Worm (Caenorhabditis elegans) whole organism, late embryonic: ENCODE data around the gene rev-1.

Source experiments
- K09A11.1 ChIP-seq: sonication (generic microtip); optimal IDR thresholded peaks from 2 replicates; lab custom pipeline; 2017; ENCODE audit warnings: antibody characterized with exemption, mild to moderate bottlenecking, missing genetic modification characterization, missing compliant biosample characterization; ENCODE audit not compliant: insufficient read depth
- dmd-4 ChIP-seq: sonication (generic microtip); optimal IDR thresholded peaks from 2 replicates; lab custom pipeline; 2016; ENCODE audit warnings: borderline replicate concordance, missing genetic modification characterization, missing compliant biosample characterization
- eyg-1 ChIP-seq: sonication (generic microtip); optimal IDR thresholded peaks from 2 replicates; lab custom pipeline; 2016; ENCODE audit warnings: missing genotype, missing genetic modification characterization, missing compliant biosample characterization
- fkh-6 ChIP-seq: sonication (generic microtip); optimal IDR thresholded peaks from 2 replicates; lab custom pipeline; 2016; ENCODE audit warnings: missing genetic modification characterization, missing compliant biosample characterization
- nfya-1 ChIP-seq: sonication (generic microtip); optimal IDR thresholded peaks from 2 replicates; lab custom pipeline; 2017; ENCODE audit warnings: missing genetic modification characterization, mild to moderate bottlenecking, missing compliant biosample characterization, antibody characterized with exemption, moderate library complexity
- nhr-11 ChIP-seq: fragments of 150-350 bp; optimal IDR thresholded peaks from 2 replicates; lab custom pipeline; 2014; ENCODE audit warnings: missing biosample characterization, missing genetic modification characterization
- npax-4 ChIP-seq: sonication (generic microtip); optimal IDR thresholded peaks from 2 replicates; lab custom pipeline; 2016; ENCODE audit warnings: missing genetic modification characterization, missing compliant biosample characterization
- pag-3 ChIP-seq: sonication (generic microtip); optimal IDR thresholded peaks from 2 replicates; lab custom pipeline; 2016; ENCODE audit warnings: missing compliant biosample characterization, missing genetic modification characterization, borderline replicate concordance
- pha-4 ChIP-seq: fragments of 150-350 bp; optimal IDR thresholded peaks from 2 replicates; lab custom pipeline; 2018; ENCODE audit warnings: missing biosample characterization, missing genetic modification reagents, missing genetic modification characterization
- pros-1 ChIP-seq: fragments of 150-350 bp; optimal IDR thresholded peaks from 2 replicates; lab custom pipeline; 2014; ENCODE audit warnings: missing biosample characterization, missing genetic modification reagents, missing genetic modification characterization
- ttx-3 ChIP-seq: sonication (generic microtip); optimal IDR thresholded peaks from 2 replicates; lab custom pipeline; 2016; ENCODE audit warnings: missing genetic modification reagents, missing genetic modification characterization, missing compliant biosample characterization
- unc-86 ChIP-seq: sonication (generic microtip); optimal IDR thresholded peaks from 2 replicates; lab custom pipeline; 2016; ENCODE audit warnings: missing genetic modification characterization, missing compliant biosample characterization

ce11 chrII:7946830-7947425, 46.5 kb downstream of the rev-1 start, which contains the start of gene ZK669.5:
- TF ChIP-seq fkh-6 (tag; lab: Kevin White, UChicago) = no peak
- no peak for TF ChIP-seq pha-4 (tag; lab: Kevin White, UChicago)
- TF ChIP-seq npax-4 = no peak
- TF ChIP-seq pros-1 (tag; lab: Kevin White, UChicago) = no peak
- no peak for TF ChIP-seq pag-3 (tag; lab: Kevin White, UChicago)
- no peak for TF ChIP-seq nhr-11 (tag; lab: Kevin White, UChicago)
- no peak for TF ChIP-seq dmd-4
- no peak for TF ChIP-seq ttx-3 (tag; lab: Kevin White, UChicago)
- no peak for TF ChIP-seq nfya-1 (tag; lab: Kevin White, UChicago)
- no peak for TF ChIP-seq K09A11.1 (tag; lab: Kevin White, UChicago)
- no peak for TF ChIP-seq unc-86 (tag; lab: Kevin White, UChicago)
- no peak for TF ChIP-seq eyg-1
